Worm (Caenorhabditis elegans) whole organism, L4 larva: ENCODE data around the gene K11H12.9.

ENCODE experiments used
- D1046.2 ChIP-seq: fragments of 200-800 bp; sonication (Bioruptor generic); IDR thresholded peaks from 2 replicates; pipeline ENCODE4 v1.3.6; 2022; ENCODE audit warnings: missing genetic modification characterization, missing compliant biosample characterization
- F10B5.3 ChIP-seq: sonication (generic microtip); optimal IDR thresholded peaks from 2 replicates; lab custom pipeline; 2016; ENCODE audit warnings: mild to moderate bottlenecking, missing genetic modification characterization, missing compliant biosample characterization
- F37D6.2 ChIP-seq: sonication (generic microtip); optimal IDR thresholded peaks from 2 replicates; lab custom pipeline; 2016; ENCODE audit warnings: mild to moderate bottlenecking, missing genetic modification characterization, missing compliant biosample characterization
- F49E8.2 ChIP-seq: sonication (generic microtip); optimal IDR thresholded peaks from 2 replicates; lab custom pipeline; 2016; ENCODE audit warnings: missing compliant biosample characterization, mild to moderate bottlenecking, missing genetic modification characterization, borderline replicate concordance
- T26A8.4 ChIP-seq: fragments of 200-800 bp; sonication (Bioruptor generic); IDR thresholded peaks from 2 replicates; pipeline ENCODE4 v1.3.6; 2022; ENCODE audit warnings: missing genetic modification characterization, missing compliant biosample characterization
- Y48G9A.11 ChIP-seq: fragments of 200-800 bp; sonication (Bioruptor generic); IDR thresholded peaks from 2 replicates; pipeline ENCODE4 v1.3.6; 2022; ENCODE audit warnings: missing genetic modification reagents, missing genetic modification characterization, missing compliant biosample characterization
- Y75B8A.6 ChIP-seq: fragments of 200-800 bp; sonication (Bioruptor generic); IDR thresholded peaks from 2 replicates; pipeline ENCODE4 v1.3.6; 2022; ENCODE audit warnings: missing genetic modification reagents, missing genetic modification characterization, missing compliant biosample characterization
- aha-1 ChIP-seq: fragments of 150-350 bp; peaks from one replicate; lab custom pipeline; 2014; ENCODE audit warnings: missing biosample characterization, missing genetic modification characterization
- aly-2 ChIP-seq: sonication (generic microtip); optimal IDR thresholded peaks from 2 replicates; lab custom pipeline; 2018; ENCODE audit warnings: missing biosample characterization, missing genetic modification characterization
- arid-1 ChIP-seq: fragments of 200-800 bp; sonication (Bioruptor generic); conservative IDR thresholded peaks from 2 replicates; pipeline ENCODE4 v1.3.6; 2022; ENCODE audit warnings: missing genetic modification reagents, missing genetic modification characterization, missing compliant biosample characterization
- attf-4 ChIP-seq: sonication (generic microtip); optimal IDR thresholded peaks from 3 replicates; lab custom pipeline; 2017; ENCODE audit warnings: missing biosample characterization, missing genetic modification characterization
- ceh-20 ChIP-seq: fragments of 200-800 bp; sonication (Bioruptor generic); IDR thresholded peaks from 2 replicates; pipeline ENCODE4 v1.3.6; 2022; ENCODE audit warnings: missing genetic modification reagents, missing genetic modification characterization, missing compliant biosample characterization
- ceh-28 ChIP-seq: fragments of 150-350 bp; optimal IDR thresholded peaks from 2 replicates; lab custom pipeline; 2014; ENCODE audit warnings: missing biosample characterization, missing genetic modification reagents, missing genetic modification characterization
- ceh-44 ChIP-seq: fragments of 200-800 bp; sonication (Bioruptor generic); IDR thresholded peaks from 2 replicates; pipeline ENCODE4 v1.3.6; 2022; ENCODE audit warnings: missing genetic modification reagents, missing genetic modification characterization, missing compliant biosample characterization
- ceh-62 ChIP-seq: sonication (generic microtip); optimal IDR thresholded peaks from 2 replicates; lab custom pipeline; 2017; ENCODE audit warnings: missing biosample characterization, missing genetic modification characterization
- ctbp-1 ChIP-seq: fragments of 200-800 bp; sonication (Bioruptor generic); IDR thresholded peaks from 2 replicates; pipeline ENCODE4 v1.3.6; 2022; ENCODE audit warnings: missing genetic modification reagents, missing genetic modification characterization, missing compliant biosample characterization
- daf-16 ChIP-seq, 3 experiments: sonication (generic microtip); optimal IDR thresholded peaks; 2 replicates each; lab custom pipeline; 2016 to 2017; ENCODE audit warnings: missing genetic modification characterization in 3 of 3, missing genetic modification reagents in 3 of 3, mild to moderate bottlenecking in 2 of 3, missing compliant biosample characterization in 2 of 3, missing biosample characterization in 1 of 3, moderate library complexity in 1 of 3
- dmd-6 ChIP-seq: fragments of 200-800 bp; sonication (Bioruptor generic); IDR thresholded peaks from 2 replicates; pipeline ENCODE4 v1.3.6; 2022; ENCODE audit warnings: missing genetic modification reagents, missing genetic modification characterization, missing compliant biosample characterization
- dmd-8 ChIP-seq: fragments of 200-800 bp; sonication (Bioruptor generic); IDR thresholded peaks from 2 replicates; pipeline ENCODE4 v1.3.6; 2022; ENCODE audit warnings: missing genetic modification characterization, missing compliant biosample characterization
- dmd-9 ChIP-seq: fragments of 200-800 bp; sonication (Bioruptor generic); IDR thresholded peaks from 2 replicates; pipeline ENCODE4 v1.3.6; 2022; ENCODE audit warnings: missing genetic modification reagents, missing genetic modification characterization, missing compliant biosample characterization
- dve-1 ChIP-seq: sonication (generic microtip); optimal IDR thresholded peaks from 2 replicates; lab custom pipeline; 2017; ENCODE audit warnings: antibody characterized with exemption, mild to moderate bottlenecking, missing genetic modification characterization, missing compliant biosample characterization; ENCODE audit not compliant: insufficient read depth
- egl-27 ChIP-seq: sonication (generic microtip); optimal IDR thresholded peaks from 3 replicates; lab custom pipeline; 2017; ENCODE audit warnings: missing biosample characterization, missing genetic modification reagents, missing genetic modification characterization
- gei-8 ChIP-seq: fragments of 200-800 bp; sonication (Bioruptor generic); optimal IDR thresholded peaks from 2 replicates; lab custom pipeline; 2018; ENCODE audit warnings: mild to moderate bottlenecking, missing genetic modification characterization, missing compliant biosample characterization
- hlh-11 ChIP-seq: fragments of 200-800 bp; sonication (Bioruptor generic); optimal IDR thresholded peaks from 2 replicates; lab custom pipeline; 2018; ENCODE audit warnings: mild to moderate bottlenecking, missing genetic modification characterization, missing compliant biosample characterization
- hlh-30 ChIP-seq: sonication (generic microtip); optimal IDR thresholded peaks from 2 replicates; lab custom pipeline; 2017; ENCODE audit warnings: antibody characterized with exemption, mild to moderate bottlenecking, missing genetic modification characterization, missing compliant biosample characterization; ENCODE audit not compliant: insufficient read depth
- lin-1 ChIP-seq: fragments of 200-800 bp; sonication (Bioruptor generic); IDR thresholded peaks from 2 replicates; pipeline ENCODE4 v1.3.6; 2022; ENCODE audit warnings: missing genetic modification reagents, missing genetic modification characterization, missing compliant biosample characterization
- madf-9 ChIP-seq: fragments of 200-800 bp; sonication (Bioruptor generic); conservative IDR thresholded peaks from 2 replicates; pipeline ENCODE4 v1.3.6; 2022; ENCODE audit warnings: missing genetic modification reagents, missing genetic modification characterization, missing compliant biosample characterization
- mep-1 ChIP-seq: fragments of 150-350 bp; sonication (generic microtip); optimal IDR thresholded peaks from 3 replicates; lab custom pipeline; 2014; ENCODE audit warnings: missing biosample characterization, missing genetic modification characterization
- mxl-2 ChIP-seq: fragments of 200-800 bp; sonication (Bioruptor generic); conservative IDR thresholded peaks from 2 replicates; pipeline ENCODE4 v1.3.6; 2022; ENCODE audit warnings: missing genetic modification reagents, missing genetic modification characterization, missing compliant biosample characterization
- mxl-3 ChIP-seq: fragments of 200-800 bp; sonication (Bioruptor generic); optimal IDR thresholded peaks from 2 replicates; lab custom pipeline; 2018; ENCODE audit warnings: mild to moderate bottlenecking, missing genetic modification characterization, missing compliant biosample characterization
- nhr-25 ChIP-seq: sonication (generic microtip); optimal IDR thresholded peaks from 2 replicates; lab custom pipeline; 2017; ENCODE audit warnings: missing genetic modification characterization, mild to moderate bottlenecking, missing compliant biosample characterization, antibody characterized with exemption, moderate library complexity, borderline replicate concordance; ENCODE audit not compliant: insufficient read depth
- nhr-48 ChIP-seq: sonication (generic microtip); optimal IDR thresholded peaks from 2 replicates; lab custom pipeline; 2016; ENCODE audit warnings: mild to moderate bottlenecking, missing genetic modification characterization, missing compliant biosample characterization
- nhr-77 ChIP-seq: fragments of 150-350 bp; optimal IDR thresholded peaks from 2 replicates; lab custom pipeline; 2014; ENCODE audit warnings: missing biosample characterization, missing genetic modification characterization
- php-3 ChIP-seq: fragments of 200-800 bp; sonication (Bioruptor generic); IDR thresholded peaks from 2 replicates; pipeline ENCODE4 v1.3.6; 2022; ENCODE audit warnings: missing genetic modification reagents, missing genetic modification characterization, missing compliant biosample characterization
- set-16 ChIP-seq: fragments of 200-800 bp; sonication (Bioruptor generic); IDR thresholded peaks from 2 replicates; pipeline ENCODE4 v1.3.6; 2022; ENCODE audit warnings: missing genetic modification reagents, missing genetic modification characterization, missing compliant biosample characterization
- skn-1 ChIP-seq: fragments of 150-350 bp; optimal IDR thresholded peaks from 2 replicates; lab custom pipeline; 2014; ENCODE audit warnings: missing biosample characterization, missing genetic modification characterization
- spr-1 ChIP-seq: sonication (generic microtip); optimal IDR thresholded peaks from 2 replicates; lab custom pipeline; 2016; ENCODE audit warnings: mild to moderate bottlenecking, missing genetic modification characterization, missing compliant biosample characterization
- unc-62 ChIP-seq, 3 experiments: fragments of 150-350 bp in 1 of 3; sonication (generic microtip); optimal IDR thresholded peaks in 2 of 3; peaks in 1 of 3; 1 replicate in 1 of 3; 2 replicates in 2 of 3; lab custom pipeline; 2014 to 2017; ENCODE audit warnings: missing biosample characterization in 3 of 3, missing genetic modification characterization in 3 of 3, missing genetic modification reagents in 3 of 3, missing genotype in 1 of 3
- zfp-2 ChIP-seq: sonication (generic microtip); optimal IDR thresholded peaks from 2 replicates; lab custom pipeline; 2016; ENCODE audit warnings: mild to moderate bottlenecking, missing genetic modification characterization, missing compliant biosample characterization

Gene K11H12.9

DNA sequence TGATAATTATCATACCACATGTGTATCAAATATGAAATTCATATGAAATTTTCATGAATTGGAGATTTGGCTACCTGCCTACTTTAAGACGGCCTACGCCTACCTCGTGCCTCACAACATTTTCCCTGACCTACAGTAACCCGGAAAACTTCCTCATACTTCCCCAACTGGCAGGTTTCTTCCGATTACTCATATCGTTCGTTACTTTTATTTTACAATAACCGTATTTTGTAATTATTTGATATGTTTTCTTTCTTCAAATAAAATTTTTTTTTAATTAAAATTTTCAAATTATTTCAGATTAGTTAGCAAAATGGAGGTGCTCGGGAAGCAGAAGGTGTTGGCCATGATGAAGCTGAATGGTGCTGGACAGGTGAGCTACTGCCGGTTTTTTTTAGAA, 22.2 kb upstream of the K11H12.9 start, which contains the start of gene nhr-76:
Gene nhr-76, plus strand, starts transcription at position 301 of the 400 bp plus-strand sequence.
- TF ChIP-seq dve-1 = no peak
- no peak for TF ChIP-seq Y75B8A.6
- TF ChIP-seq aly-2 (tag; lab: Kevin White, UChicago) = no peak

- peak in 1 of 2 experiments; percentile 46 for TF ChIP-seq unc-62 (GFP tag; optimal IDR thresholded peaks at IDR 0.05 in 1 of 2; lab: Kevin White, UChicago)
- TF ChIP-seq unc-62 (tag; optimal IDR thresholded peaks at IDR 0.05; lab: Kevin White, UChicago) = no peak
- no peak for TF ChIP-seq spr-1 (tag; lab: Kevin White, UChicago)
- peak; percentile 95 for TF ChIP-seq aha-1
Measured at ce11 chrIV:630598-630997, 18.9 kb upstream of the K11H12.9 start.

- no peak for TF ChIP-seq php-3 (GFP tag; lab: Robert Waterston, UW)
- 0 out of 2 replicates have a peak, but pooled peaks have one; percentile 23 for TF ChIP-seq D1046.2 (GFP tag; lab: Robert Waterston, UW)
- TF ChIP-seq hlh-11 (tag; lab: Kevin White, UChicago) = peak; percentile 20
- no peak for TF ChIP-seq gei-8 (GFP tag; lab: Kevin White, UChicago)
- TF ChIP-seq daf-16 (GFP tag; optimal IDR thresholded peaks at IDR 0.05; lab: Kevin White, UChicago) = no peak
- peak; percentile 42 for TF ChIP-seq daf-16 (tag; optimal IDR thresholded peaks at IDR 0.05; lab: Kevin White, UChicago)
- TF ChIP-seq dmd-6 (GFP tag; lab: Robert Waterston, UW) = peak; percentile 74
- TF ChIP-seq madf-9 = 0 out of 2 replicates have a peak, but pooled peaks have one; percentile 13
Measured at ce11 chrIV:631869-632268, 17.6 kb upstream of the K11H12.9 start.

DNA sequence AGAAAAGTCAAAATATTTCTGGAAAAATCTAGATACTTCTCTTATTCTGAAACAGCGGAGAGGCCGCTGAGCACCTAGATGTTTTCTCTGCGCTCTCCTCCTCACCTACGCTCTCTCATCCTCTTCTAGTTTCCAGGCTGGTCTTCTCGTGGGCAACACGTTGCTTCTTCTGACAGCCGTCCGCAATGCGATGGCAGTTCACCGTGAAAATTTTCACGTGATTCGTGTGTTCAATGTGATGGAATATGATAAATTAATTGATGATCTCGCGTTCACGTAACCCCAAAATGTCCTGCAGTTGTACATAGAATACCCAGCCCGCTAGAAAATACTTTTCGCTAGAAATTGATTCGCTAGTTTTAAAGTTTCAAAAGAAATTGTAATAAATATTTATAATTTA, 15.9 kb upstream of the K11H12.9 start:
- peak; percentile 65 for TF ChIP-seq hlh-30 (tag; lab: Kevin White, UChicago)
- no peak for TF ChIP-seq nhr-77 (tag; lab: Kevin White, UChicago)
- TF ChIP-seq ceh-20 (GFP tag; lab: Robert Waterston, UW) = no peak
- TF ChIP-seq F37D6.2 (tag; lab: Kevin White, UChicago) = no peak
- no peak for TF ChIP-seq Y48G9A.11
- no peak for TF ChIP-seq mxl-2 (GFP tag; lab: Robert Waterston, UW)
- no peak for TF ChIP-seq egl-27 (tag; lab: Kevin White, UChicago)
- no peak for TF ChIP-seq dve-1
- TF ChIP-seq attf-4 (tag; lab: Kevin White, UChicago) = no peak
- TF ChIP-seq dmd-8 (GFP tag; lab: Robert Waterston, UW) = no peak
- peak; percentile 60 for TF ChIP-seq nhr-48
- TF ChIP-seq dmd-6 (GFP tag; lab: Robert Waterston, UW) = peak; percentile 36; the same call in 1 of the 2 replicates
- no peak for TF ChIP-seq T26A8.4
- TF ChIP-seq dmd-9 (GFP tag; lab: Robert Waterston, UW) = no peak
- TF ChIP-seq lin-1 (GFP tag; lab: Robert Waterston, UW) = no peak
- TF ChIP-seq daf-16 (GFP tag; optimal IDR thresholded peaks at IDR 0.05; lab: Kevin White, UChicago) = no peak
- no peak for TF ChIP-seq daf-16 (tag; optimal IDR thresholded peaks at IDR 0.05; lab: Kevin White, UChicago)
- TF ChIP-seq ctbp-1 (GFP tag; lab: Robert Waterston, UW) = no peak
- TF ChIP-seq skn-1 (tag; lab: Kevin White, UChicago) = no peak
- no peak for TF ChIP-seq madf-9
- TF ChIP-seq ceh-62 (tag; lab: Kevin White, UChicago) = no peak
- no peak for TF ChIP-seq nhr-25 (tag; lab: Kevin White, UChicago)
- TF ChIP-seq arid-1 = no peak
- TF ChIP-seq set-16 (GFP tag; lab: Robert Waterston, UW) = no peak
- TF ChIP-seq D1046.2 (GFP tag; lab: Robert Waterston, UW) = no peak
- no peak for TF ChIP-seq F49E8.2 (tag; lab: Kevin White, UChicago)
- no peak for TF ChIP-seq ceh-44
- no peak for TF ChIP-seq zfp-2 (tag; lab: Kevin White, UChicago)
- TF ChIP-seq F10B5.3 (tag; lab: Kevin White, UChicago) = no peak
- TF ChIP-seq mep-1 = no peak
- peak; percentile 70 for TF ChIP-seq mxl-3 (GFP tag; lab: Kevin White, UChicago)
- TF ChIP-seq ceh-28 = no peak
- TF ChIP-seq, all 104 proteins: peak for 4
